Fruit fly (Drosophila melanogaster): Measurements from ENCODE around the gene Deaf1.

Deaf1 gene

dm6 chr3L:19861215-19861614 lies 43.2 kb downstream of the Deaf1 start (continued):
- TF ChIP-seq stwl (tag; optimal IDR thresholded peaks at IDR 0.05) (peak; percentile 36), disco-r (GFP tag; optimal IDR thresholded peaks at IDR 0.05) (no peak), her (GFP tag; optimal IDR thresholded peaks at IDR 0.05) (no peak), NFAT (GFP tag; IDR thresholded peaks at IDR 0.05) (peak; percentile 95), CG8089 (GFP tag; optimal IDR thresholded peaks at IDR 0.05) (no peak), croc (GFP tag; conservative IDR thresholded peaks at IDR 0.05) (no peak), CG6854 (GFP tag; optimal IDR thresholded peaks at IDR 0.05) (peak; percentile 21), HLHmδ (GFP tag; optimal IDR thresholded peaks at IDR 0.05) (peak; percentile 18), CG14014 (GFP tag; IDR thresholded peaks at IDR 0.05) (no peak), CG18011 (GFP tag; optimal IDR thresholded peaks at IDR 0.05) (peak; percentile 31), exex (tag; optimal IDR thresholded peaks at IDR 0.05) (peak; percentile 16), zen (tag; optimal IDR thresholded peaks at IDR 0.05) (peak; percentile 37), trh (GFP tag; optimal IDR thresholded peaks at IDR 0.05) (no peak), CG9876 (GFP tag; optimal IDR thresholded peaks at IDR 0.05) (no peak), jumu (GFP tag; optimal IDR thresholded peaks at IDR 0.05) (no peak), pnt (GFP tag; optimal IDR thresholded peaks at IDR 0.05) (no peak), Sin3A (optimal IDR thresholded peaks at IDR 0.05) (no peak), Ptx1 (GFP tag; IDR thresholded peaks at IDR 0.05) (no peak), tna (GFP tag; IDR thresholded peaks at IDR 0.05; ENCODE audit: partially characterized antibody) (no peak), tap (tag; optimal IDR thresholded peaks at IDR 0.05) (no peak), Pdp1 (GFP tag; optimal IDR thresholded peaks at IDR 0.05) (peak in 1 of 2 experiments; percentile 40), CG13894 (tag; optimal IDR thresholded peaks at IDR 0.05) (no peak), Hey (tag; optimal IDR thresholded peaks at IDR 0.05) (no peak), CG5245 (GFP tag; optimal IDR thresholded peaks at IDR 0.05) (no peak), E2f2 (GFP tag; IDR thresholded peaks at IDR 0.05) (peak; percentile 98), wek (GFP tag; optimal IDR thresholded peaks at IDR 0.05) (no peak), CG2889 (GFP tag; IDR thresholded peaks at IDR 0.05) (no peak), CG17912 (GFP tag; optimal IDR thresholded peaks at IDR 0.05) (peak; percentile 41), insv (GFP tag; optimal IDR thresholded peaks at IDR 0.05) (peak in 1 of 2 experiments; percentile 44), B-H2 (GFP tag; optimal IDR thresholded peaks at IDR 0.05) (peak; percentile 68), HmgZ (tag; optimal IDR thresholded peaks at IDR 0.05) (peak; percentile 56), CG10979 (tag; optimal IDR thresholded peaks at IDR 0.05) (peak; percentile 28), twi (tag; optimal IDR thresholded peaks at IDR 0.05) (peak; percentile 39), Xrp1 (GFP tag; IDR thresholded peaks at IDR 0.05) (peak; percentile 53), Fer1 (GFP tag; optimal IDR thresholded peaks at IDR 0.05) (peak; percentile 38), CG43689 (GFP tag; IDR thresholded peaks at IDR 0.05) (no peak), Hr78 (GFP tag; optimal IDR thresholded peaks at IDR 0.05) (peak in 1 of 2 experiments; percentile 22), dpn (GFP tag; optimal IDR thresholded peaks at IDR 0.05) (peak in 1 of 2 experiments; percentile 16), CG6765 (GFP tag; optimal IDR thresholded peaks at IDR 0.05) (no peak), CG2120 (GFP tag; optimal IDR thresholded peaks at IDR 0.05) (peak; percentile 36), CG10267 (tag; optimal IDR thresholded peaks at IDR 0.05) (peak; percentile 96), CG17385 (GFP tag; optimal IDR thresholded peaks at IDR 0.05) (peak; percentile 8), caup (GFP tag; optimal IDR thresholded peaks at IDR 0.05; ENCODE audit: severe bottlenecking) (peak; percentile 24), so (GFP tag; IDR thresholded peaks at IDR 0.05) (peak; percentile 35; the same call in 1 of the 3 replicates), CG18262 (tag; optimal IDR thresholded peaks at IDR 0.05) (peak; percentile 7), en (GFP tag; optimal IDR thresholded peaks at IDR 0.05) (no peak), run (tag; optimal IDR thresholded peaks at IDR 0.05) (peak; percentile 11), grn (GFP tag; optimal IDR thresholded peaks at IDR 0.05) (peak; percentile 83), hb (GFP tag; IDR thresholded peaks at IDR 0.05; ENCODE audit: partially characterized antibody) (no peak), CG13287 (GFP tag; IDR thresholded peaks at IDR 0.05; ENCODE audit: partially characterized antibody) (peak; percentile 61; the same call in 1 of the 2 replicates), CG3281 (GFP tag; optimal IDR thresholded peaks at IDR 0.05) (peak; percentile 27)

Data from whole organism, embryonic.